Fruit fly (Drosophila melanogaster) S2 (cell line): ENCODE results near the gene RNF220.

Experiments
- CG8478 ChIP-seq: fragments of >200 bp; optimal IDR thresholded peaks from 2 replicates; lab custom pipeline; 2018
- CTCF ChIP-seq, 2 experiments: fragments of >200 bp; optimal IDR thresholded peaks; 2 replicates each; lab custom pipeline; 2018

- TF ChIP-seq CG8478 (lab: Kevin White, UChicago), result no peak
- TF ChIP-seq CTCF (optimal IDR thresholded peaks at IDR 0.05; lab: Kevin White, UChicago), result no peak
Observed at dm6 chr3R:22755187-22755777, 29.1 kb upstream of the RNF220 start.
